Worm (Caenorhabditis elegans) whole organism, midembryonic: ENCODE results near the gene hlh-19.

Experiments
- cog-1 ChIP-seq: sonication (generic microtip); optimal IDR thresholded peaks from 2 replicates; lab custom pipeline; 2016; ENCODE audit warnings: missing genetic modification characterization, missing compliant biosample characterization
- flt-1 ChIP-seq: fragments of 200-800 bp; sonication (Bioruptor generic); IDR thresholded peaks from 2 replicates; pipeline ENCODE4 v1.3.6; 2022; ENCODE audit warnings: missing genetic modification characterization, missing compliant biosample characterization
- ref-1 ChIP-seq: fragments of 200-800 bp; sonication (Bioruptor generic); conservative IDR thresholded peaks from 2 replicates; pipeline ENCODE4 v1.3.6; 2022; ENCODE audit warnings: missing genetic modification reagents, missing genetic modification characterization, missing compliant biosample characterization

ce11 chrX:581754-582153, 24.7 kb upstream of the hlh-19 start:
- no peak for TF ChIP-seq ref-1 (GFP tag; lab: Robert Waterston, UW)
- no peak for TF ChIP-seq flt-1 (GFP tag; lab: Robert Waterston, UW)
- TF ChIP-seq cog-1, result no peak
